Fruit fly (Drosophila melanogaster) whole organism, pupa: Measurements from ENCODE around the gene CG4829.
A peak's percentile ranks its signal among the peaks of the same experiment; 100 is the strongest.

Source experiments
- CG10348 ChIP-seq: fragments of 200-800 bp; sonication (Bioruptor generic); IDR thresholded peaks from 2 replicates; pipeline ENCODE4 v1.3.6; 2022; ENCODE audit warnings: missing biosample characterization, missing genetic modification characterization
- CG15710 ChIP-seq: fragments of 200-800 bp; sonication (Bioruptor generic); optimal IDR thresholded peaks from 2 replicates; lab custom pipeline; 2018; ENCODE audit warnings: missing biosample characterization, mild to moderate bottlenecking, missing genetic modification characterization, moderate library complexity
- CG34367 ChIP-seq: fragments of 200-800 bp; sonication (Bioruptor generic); optimal IDR thresholded peaks from 2 replicates; lab custom pipeline; 2018; ENCODE audit warnings: missing biosample characterization, mild to moderate bottlenecking, missing genetic modification characterization
- EcR ChIP-seq: fragments of 200-800 bp; sonication (Bioruptor generic); optimal IDR thresholded peaks from 3 replicates; lab custom pipeline; 2019; ENCODE audit warnings: missing biosample characterization, missing genetic modification characterization, mild to moderate bottlenecking, moderate library complexity, missing genetic modification reagents
- Pif1A ChIP-seq: fragments of 200-800 bp; sonication (Bioruptor generic); optimal IDR thresholded peaks from 3 replicates; lab custom pipeline; 2016; ENCODE audit warnings: missing biosample characterization, missing genetic modification characterization

DNA sequence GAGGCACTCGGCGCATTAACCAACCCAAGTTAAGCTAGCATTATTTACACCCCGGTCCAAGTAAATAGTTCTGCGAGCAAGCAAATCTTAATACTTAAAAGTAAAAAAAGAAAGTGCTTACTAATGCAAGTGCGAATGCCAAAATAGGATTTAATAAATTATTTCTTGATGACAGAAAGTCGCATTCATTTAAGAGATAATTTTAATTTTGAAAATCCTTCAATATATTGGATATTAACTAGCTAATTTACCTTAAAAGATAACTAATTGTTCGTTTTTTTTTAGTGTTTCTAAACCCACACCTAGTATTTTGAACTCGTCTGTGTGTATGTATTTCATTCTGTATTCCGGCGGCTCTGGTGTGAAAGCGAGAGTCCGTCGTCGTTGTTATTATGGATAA is 43.2 kb downstream of the CG4829 start:
- no peak for TF ChIP-seq CG15710 (tag; lab: Kevin White, UChicago)
- TF ChIP-seq EcR (GFP tag; lab: Kevin White, UChicago), result no peak
- no peak for TF ChIP-seq CG10348 (GFP tag; lab: Robert Waterston, UW)
- TF ChIP-seq Pif1A, result peak; percentile 15
- no peak for TF ChIP-seq CG34367 (tag; lab: Kevin White, UChicago)
